Worm (Caenorhabditis elegans): ENCODE measurements around the gene F15G9.5.

Gene F15G9.5

ce11 chrX:9697655-9698054 is 40.0 kb downstream of the F15G9.5 start:
- TF ChIP-seq nhr-11 (tag; optimal IDR thresholded peaks at IDR 0.05) (no peak), unc-39 (tag; optimal IDR thresholded peaks at IDR 0.05) (no peak), egl-27 (tag; optimal IDR thresholded peaks at IDR 0.05) (no peak), F13H6.1 (tag; optimal IDR thresholded peaks at IDR 0.05) (no peak), R02D3.7 (tag; optimal IDR thresholded peaks at IDR 0.05) (no peak), nhr-6 (tag; optimal IDR thresholded peaks at IDR 0.05) (no peak), nhr-77 (tag; optimal IDR thresholded peaks at IDR 0.05) (no peak), lin-11 (tag; optimal IDR thresholded peaks at IDR 0.05) (no peak), ceh-82 (tag; optimal IDR thresholded peaks at IDR 0.05) (no peak), ztf-4 (tag; optimal IDR thresholded peaks at IDR 0.05) (no peak)

DNA sequence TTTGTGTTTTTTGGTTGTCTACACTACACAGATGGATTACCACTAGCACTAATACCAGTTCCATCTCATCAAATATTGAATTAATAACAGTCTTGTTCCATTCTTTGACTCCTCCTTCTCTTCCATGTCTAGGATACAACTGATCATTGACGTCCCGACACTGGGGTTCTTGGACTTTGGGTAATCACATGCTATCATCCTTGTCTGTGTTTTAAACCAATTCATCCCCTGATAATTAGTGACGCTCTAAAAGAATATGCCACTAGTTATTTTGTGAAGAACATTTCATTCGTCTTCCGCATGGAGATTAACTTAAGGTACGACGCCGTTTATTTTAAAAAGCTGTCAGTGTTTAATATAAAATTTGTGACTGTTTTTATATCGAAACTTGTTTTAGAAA is 47.2 kb downstream of the F15G9.5 start, which contains the start of gene npr-18:
TSS of gene npr-18 (plus strand) at position 301 of the 400 bp plus-strand sequence.
- no peak for TF ChIP-seq mdl-1 (tag; optimal IDR thresholded peaks at IDR 0.05)
- no peak for TF ChIP-seq ZK546.5 (tag; optimal IDR thresholded peaks at IDR 0.05)
- no peak for TF ChIP-seq nhr-23 (tag; optimal IDR thresholded peaks at IDR 0.05)
- no peak for TF ChIP-seq lin-11 (tag; optimal IDR thresholded peaks at IDR 0.05)
- no peak for TF ChIP-seq mbf-1 (tag; optimal IDR thresholded peaks at IDR 0.05)
- TF ChIP-seq nhr-11 (tag; optimal IDR thresholded peaks at IDR 0.05): no peak
- no peak for TF ChIP-seq lin-13 (GFP tag; optimal IDR thresholded peaks at IDR 0.05)
- no peak for TF ChIP-seq snpc-4 (tag; optimal IDR thresholded peaks at IDR 0.05)
- no peak for TF ChIP-seq unc-39 (tag; optimal IDR thresholded peaks at IDR 0.05)
- TF ChIP-seq ztf-4 (tag; optimal IDR thresholded peaks at IDR 0.05): no peak
- TF ChIP-seq elt-3 (tag; optimal IDR thresholded peaks at IDR 0.05): no peak

ce11 chrX:9687264-9687663 is 50.4 kb downstream of the F15G9.5 start:
- TF ChIP-seq fos-1 (tag; optimal IDR thresholded peaks at IDR 0.05): peak; percentile 52
- no peak for TF ChIP-seq sma-9 (GFP tag; optimal IDR thresholded peaks at IDR 0.05)
- no peak for TF ChIP-seq sma-9 (tag; optimal IDR thresholded peaks at IDR 0.05)
- peak; percentile 1 for TF ChIP-seq crh-2 (tag; optimal IDR thresholded peaks at IDR 0.05)
